Worm (Caenorhabditis elegans) whole organism, L3 larva: ENCODE data around the gene ppm-1.H.

Experiments
- R02D3.7 ChIP-seq: fragments of 150-350 bp; optimal IDR thresholded peaks from 2 replicates; lab custom pipeline; 2014; ENCODE audit warnings: missing biosample characterization, missing genetic modification characterization
- elt-3 ChIP-seq, 3 experiments: fragments of 150-350 bp in 1 of 3; sonication (generic microtip) in 2 of 3; optimal IDR thresholded peaks; 2 replicates in 2 of 3; 4 replicates in 1 of 3; lab custom pipeline; 2014 to 2017; ENCODE audit warnings: missing biosample characterization in 3 of 3, missing genetic modification characterization in 3 of 3
- pha-4 ChIP-seq: fragments of 150-350 bp; optimal IDR thresholded peaks from 2 replicates; lab custom pipeline; 2014; ENCODE audit warnings: missing biosample characterization, missing genetic modification reagents, missing genetic modification characterization
- ztf-11 ChIP-seq: fragments of 150-350 bp; optimal IDR thresholded peaks from 2 replicates; lab custom pipeline; 2014; ENCODE audit warnings: missing biosample characterization, missing genetic modification characterization

DNA sequence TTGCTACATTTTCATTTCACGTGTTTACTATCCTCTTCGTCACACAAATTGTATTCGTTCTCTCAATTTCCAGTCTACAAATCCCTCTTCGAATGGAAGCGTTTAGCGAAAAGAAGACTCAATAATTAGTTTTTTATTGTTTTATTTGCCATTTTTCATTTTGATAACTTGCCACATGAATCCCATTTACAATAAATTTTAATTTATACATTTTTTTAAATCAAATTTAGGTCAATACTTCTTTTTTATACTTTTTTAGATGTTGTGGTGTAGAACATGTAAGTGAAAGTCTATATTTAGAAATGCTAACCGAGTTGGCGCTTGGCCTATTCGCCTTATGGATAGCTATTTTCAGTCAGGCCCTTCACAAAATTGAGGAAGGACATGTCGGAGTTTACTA is 19.5 kb upstream of the ppm-1.H start, which contains the start of gene erl-1:
- TF ChIP-seq pha-4 (tag; lab: Kevin White, UChicago) (no peak), elt-3 (tag; optimal IDR thresholded peaks at IDR 0.05; lab: Kevin White, UChicago) (no peak), ztf-11 (no peak), R02D3.7 (tag; lab: Kevin White, UChicago) (no peak)
